Fruit fly (Drosophila melanogaster): ENCODE data around the gene CG33783.

DNA sequence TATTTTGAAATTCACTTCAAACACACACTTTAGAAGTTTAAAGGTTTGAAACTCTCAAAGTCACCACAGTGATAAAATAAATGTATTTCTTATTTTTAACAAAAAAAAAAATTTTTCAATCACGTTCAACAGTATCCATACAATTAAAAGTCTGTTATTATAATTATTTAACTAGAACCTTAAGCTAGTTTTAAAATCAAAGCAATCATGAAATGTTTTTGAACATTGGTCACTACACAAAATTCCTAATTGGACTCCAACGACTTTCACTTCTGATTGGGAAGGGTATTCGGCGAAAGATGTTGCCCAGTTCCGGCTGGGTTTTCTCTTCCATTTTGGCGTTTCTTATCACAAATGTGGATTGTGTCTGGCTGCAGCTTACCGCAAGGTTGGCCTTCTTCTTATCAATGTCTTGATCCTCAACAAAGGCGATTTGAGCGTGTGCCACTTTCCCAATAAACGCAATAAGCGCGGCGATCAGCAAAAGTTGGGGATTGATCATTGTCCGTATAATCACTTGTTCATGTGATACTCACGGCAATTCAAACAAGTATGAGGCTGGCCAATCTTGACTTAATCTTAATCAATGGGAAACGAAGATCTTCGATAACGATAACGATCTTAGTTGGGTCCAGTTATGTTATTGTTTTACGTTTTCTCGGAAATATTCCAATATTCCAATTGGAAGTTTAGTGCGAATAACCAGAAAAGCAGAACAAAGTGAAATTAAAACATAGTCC lies 18.4 kb upstream of the CG33783 start:
- peak; percentile 55 for TF ChIP-seq psq (GFP tag; optimal IDR thresholded peaks at IDR 0.05)
- TF ChIP-seq pan (optimal IDR thresholded peaks at IDR 0.05) = no peak
- TF ChIP-seq h (GFP tag; optimal IDR thresholded peaks at IDR 0.05) = peak; percentile 75
- TF ChIP-seq Abd-B (GFP tag; optimal IDR thresholded peaks at IDR 0.05) = no peak

Data from whole organism, wandering third instar larva.